2 fruit fly cellular contexts compared by ENCODE assay signal in the genomic region with DNA sequence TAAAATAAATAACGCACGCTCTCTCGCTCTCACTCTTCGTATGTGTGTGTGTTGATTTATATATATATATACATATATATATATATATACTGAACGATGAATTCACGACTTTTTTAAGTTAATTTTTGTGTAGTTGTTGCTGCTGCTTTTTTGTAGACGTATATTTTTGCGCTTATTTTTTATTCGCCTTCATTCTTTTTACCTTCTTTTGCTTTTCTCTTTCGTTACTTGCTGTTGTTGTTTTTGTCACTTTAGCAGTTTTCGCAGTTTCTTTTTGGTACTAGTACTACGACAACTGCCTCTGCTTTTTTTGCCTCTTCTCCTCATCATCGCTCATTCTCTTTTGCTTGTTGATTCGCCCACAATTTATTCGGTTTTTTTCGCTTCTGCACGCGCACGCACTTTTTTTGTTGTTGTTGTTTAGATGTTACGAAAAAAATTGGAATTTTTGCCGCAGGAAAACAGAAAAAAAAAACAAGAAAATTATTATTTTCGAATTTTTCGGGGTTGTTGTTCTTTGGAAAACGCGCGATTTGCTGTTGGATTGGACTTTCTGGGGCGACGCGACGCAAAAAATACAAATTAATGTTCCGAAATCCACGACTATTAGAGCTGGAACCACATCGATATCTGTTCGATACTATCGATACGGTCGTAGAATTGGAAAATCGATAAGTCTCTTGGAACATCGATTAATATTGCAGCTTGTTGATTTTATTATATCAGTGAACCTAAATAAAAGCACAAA.
TF ChIP-seq lines count a peak whose summit lies in the region.

A gene (minus strand): TSS at position 632 of the 748 bp plus-strand sequence.
A gene (plus strand): TSS at position 707 of the 748 bp plus-strand sequence.

TF ChIP-seq in whole organism, embryonic, 481 proteins besides CTCF, POLR2A, EP300 and RAD21 (continued from another document and continues in another):
- TF ChIP-seq tll (GFP tag; optimal IDR thresholded peaks at IDR 0.05; lab: Kevin White, UChicago) (no peak), Fer2 (tag; optimal IDR thresholded peaks at IDR 0.05; lab: Kevin White, UChicago) (no peak), CG7357 (GFP tag; IDR thresholded peaks at IDR 0.05; lab: Robert Waterston, UW) (no peak), chn (GFP tag; optimal IDR thresholded peaks at IDR 0.05; lab: Kevin White, UChicago) (no peak), CG7839 (tag; optimal IDR thresholded peaks at IDR 0.05; lab: Kevin White, UChicago) (no peak), cad (GFP tag; optimal IDR thresholded peaks at IDR 0.05; lab: Kevin White, UChicago) (no peak), run (tag; optimal IDR thresholded peaks at IDR 0.05; lab: Kevin White, UChicago) (no peak), CG12391 (tag; optimal IDR thresholded peaks at IDR 0.05; lab: Kevin White, UChicago) (peak; percentile 44), pho (GFP tag; optimal IDR thresholded peaks at IDR 0.05; lab: Kevin White, UChicago) (no peak), CG17186 (GFP tag; optimal IDR thresholded peaks at IDR 0.05; lab: Kevin White, UChicago) (no peak), zfh1 (GFP tag; IDR thresholded peaks at IDR 0.05; lab: Robert Waterston, UW) (0 out of 3 replicates have a peak, but pooled peaks have one; percentile 39), H2.0 (GFP tag; IDR thresholded peaks at IDR 0.05; lab: Robert Waterston, UW) (no peak), CG34376 (GFP tag; optimal IDR thresholded peaks at IDR 0.05; lab: Kevin White, UChicago) (peak; percentile 37), CG6175 (GFP tag; IDR thresholded peaks at IDR 0.05; lab: Robert Waterston, UW) (no peak), BEAF-32 (GFP tag; optimal IDR thresholded peaks at IDR 0.05; lab: Kevin White, UChicago) (peak; percentile 94), Myb (GFP tag; optimal IDR thresholded peaks at IDR 0.05; lab: Kevin White, UChicago) (no peak), CG3281 (GFP tag; optimal IDR thresholded peaks at IDR 0.05; lab: Kevin White, UChicago) (no peak), emc (GFP tag; optimal IDR thresholded peaks at IDR 0.05; lab: Kevin White, UChicago) (no peak), CG12769 (tag; optimal IDR thresholded peaks at IDR 0.05; lab: Kevin White, UChicago) (no peak), kay (GFP tag; optimal IDR thresholded peaks at IDR 0.05; lab: Kevin White, UChicago) (no peak), CG7786 (GFP tag; optimal IDR thresholded peaks at IDR 0.05; lab: Kevin White, UChicago) (no peak), CoRest (tag; optimal IDR thresholded peaks at IDR 0.05; lab: Kevin White, UChicago) (peak; percentile 12), CG10543 (GFP tag; optimal IDR thresholded peaks at IDR 0.05; lab: Kevin White, UChicago) (no peak), Sry-δ (GFP tag; optimal IDR thresholded peaks at IDR 0.05; lab: Kevin White, UChicago) (peak; percentile 93), kni (GFP tag; optimal IDR thresholded peaks at IDR 0.05; lab: Kevin White, UChicago) (no peak), Scr (GFP tag; IDR thresholded peaks at IDR 0.05; lab: Robert Waterston, UW; ENCODE audit: partially characterized antibody) (peak; percentile 92), CG1603 (tag; optimal IDR thresholded peaks at IDR 0.05; lab: Kevin White, UChicago) (peak; percentile 19), gfzf (GFP tag; optimal IDR thresholded peaks at IDR 0.05; lab: Kevin White, UChicago) (peak; percentile 36), CG7271 (tag; optimal IDR thresholded peaks at IDR 0.05; lab: Kevin White, UChicago) (no peak), CG9932 (GFP tag; IDR thresholded peaks at IDR 0.05; lab: Robert Waterston, UW) (peak; percentile 18; the same call in 1 of the 2 replicates), bab2 (GFP tag; optimal IDR thresholded peaks at IDR 0.05; lab: Kevin White, UChicago) (no peak), ems (GFP tag; optimal IDR thresholded peaks at IDR 0.05; lab: Kevin White, UChicago) (no peak), Max (GFP tag; optimal IDR thresholded peaks at IDR 0.05; lab: Kevin White, UChicago) (peak; percentile 2), Gug (GFP tag; IDR thresholded peaks at IDR 0.05; lab: Robert Waterston, UW) (no peak), CG11696 (GFP tag; IDR thresholded peaks at IDR 0.05; lab: Robert Waterston, UW) (no peak), Hr51 (GFP tag; optimal IDR thresholded peaks at IDR 0.05; lab: Kevin White, UChicago) (no peak), Hsf (GFP tag; optimal IDR thresholded peaks at IDR 0.05; lab: Kevin White, UChicago) (peak; percentile 15), pzg (GFP tag; optimal IDR thresholded peaks at IDR 0.05; lab: Kevin White, UChicago) (peak; percentile 48), row (GFP tag; IDR thresholded peaks at IDR 0.05; lab: Robert Waterston, UW) (peak; percentile 57; the same call in 2 of the 3 replicates), GATAe (GFP tag; conservative IDR thresholded peaks at IDR 0.05; lab: Robert Waterston, UW) (no peak), ato (GFP tag; IDR thresholded peaks at IDR 0.05; lab: Robert Waterston, UW; ENCODE audit: partially characterized antibody) (peak; percentile 80), CG3995 (GFP tag; optimal IDR thresholded peaks at IDR 0.05; lab: Kevin White, UChicago) (peak; percentile 10), zfh2 (GFP tag; optimal IDR thresholded peaks at IDR 0.05; lab: Kevin White, UChicago) (no peak), Fer1 (GFP tag; optimal IDR thresholded peaks at IDR 0.05; lab: Kevin White, UChicago) (no peak), zen2 (GFP tag; IDR thresholded peaks at IDR 0.05; lab: Robert Waterston, UW; ENCODE audit: partially characterized antibody) (peak; percentile 81; the same call in 2 of the 3 replicates), Hey (tag; optimal IDR thresholded peaks at IDR 0.05; lab: Kevin White, UChicago) (no peak), pan (optimal IDR thresholded peaks at IDR 0.05; lab: Kevin White, UChicago) (no peak), pan (GFP tag; optimal IDR thresholded peaks at IDR 0.05 in 1 of 2, IDR thresholded peaks at IDR 0.05 in 1 of 2) (no peak), ind (GFP tag; optimal IDR thresholded peaks at IDR 0.05; lab: Kevin White, UChicago) (no peak), CG5180 (GFP tag; optimal IDR thresholded peaks at IDR 0.05; lab: Kevin White, UChicago) (no peak), MESR4 (GFP tag; optimal IDR thresholded peaks at IDR 0.05; lab: Kevin White, UChicago) (peak; percentile 34), CG42726 (GFP tag; IDR thresholded peaks at IDR 0.05; lab: Robert Waterston, UW; ENCODE audit: partially characterized antibody) (peak; percentile 64; the same call in 1 of the 2 replicates), Asciz (GFP tag; optimal IDR thresholded peaks at IDR 0.05; lab: Kevin White, UChicago) (no peak), CG17385 (GFP tag; optimal IDR thresholded peaks at IDR 0.05; lab: Kevin White, UChicago) (no peak), CG3407 (GFP tag; optimal IDR thresholded peaks at IDR 0.05; lab: Kevin White, UChicago) (no peak), Dll (GFP tag; IDR thresholded peaks at IDR 0.05; lab: Robert Waterston, UW; ENCODE audit: partially characterized antibody) (peak; percentile 92; the same call in 2 of the 4 replicates), CG2712 (tag; optimal IDR thresholded peaks at IDR 0.05; lab: Kevin White, UChicago) (peak; percentile 9), sqz (GFP tag; optimal IDR thresholded peaks at IDR 0.05; lab: Kevin White, UChicago) (peak; percentile 86), CG15269 (tag; optimal IDR thresholded peaks at IDR 0.05; lab: Kevin White, UChicago) (no peak), vnd (GFP tag; IDR thresholded peaks at IDR 0.05; lab: Robert Waterston, UW; ENCODE audit: partially characterized antibody) (peak; percentile 83)

TF ChIP-seq in whole organism, prepupa, 60 proteins besides CTCF, POLR2A, EP300 and RAD21 (continued from another document):
- TF ChIP-seq Lpt (GFP tag; optimal IDR thresholded peaks at IDR 0.05; lab: Kevin White, UChicago): no peak
- peak; percentile 1 for TF ChIP-seq dsx (GFP tag; optimal IDR thresholded peaks at IDR 0.05; lab: Kevin White, UChicago; ENCODE audit: poor library complexity, severe bottlenecking)
- TF ChIP-seq CG6276 (GFP tag; optimal IDR thresholded peaks at IDR 0.05; lab: Kevin White, UChicago): peak; percentile 3
- no peak for TF ChIP-seq CG10669 (GFP tag; optimal IDR thresholded peaks at IDR 0.05; lab: Kevin White, UChicago)
- TF ChIP-seq CG9139 (GFP tag; optimal IDR thresholded peaks at IDR 0.05; lab: Kevin White, UChicago): no peak
- peak; percentile 45; the same call in 1 of the 3 replicates for TF ChIP-seq CG6163 (GFP tag; IDR thresholded peaks at IDR 0.05; lab: Robert Waterston, UW)
- no peak for TF ChIP-seq CG3032 (tag; optimal IDR thresholded peaks at IDR 0.05; lab: Kevin White, UChicago)
- no peak for TF ChIP-seq Blimp-1 (GFP tag; optimal IDR thresholded peaks at IDR 0.05; lab: Kevin White, UChicago)
- no peak for TF ChIP-seq acj6 (GFP tag; optimal IDR thresholded peaks at IDR 0.05; lab: Kevin White, UChicago)
- TF ChIP-seq ss (GFP tag; optimal IDR thresholded peaks at IDR 0.05; lab: Kevin White, UChicago): peak; percentile 28 to 45
- TF ChIP-seq Smox (GFP tag; optimal IDR thresholded peaks at IDR 0.05; lab: Kevin White, UChicago): no peak
- no peak for TF ChIP-seq pdm3 (GFP tag; optimal IDR thresholded peaks at IDR 0.05; lab: Kevin White, UChicago)
- no peak for TF ChIP-seq Hr4 (GFP tag; optimal IDR thresholded peaks at IDR 0.05; lab: Kevin White, UChicago)
- no peak for TF ChIP-seq CG1621 (tag; optimal IDR thresholded peaks at IDR 0.05; lab: Kevin White, UChicago)
- TF ChIP-seq esn (GFP tag; optimal IDR thresholded peaks at IDR 0.05; lab: Kevin White, UChicago): peak; percentile 56
- no peak for TF ChIP-seq OdsH (GFP tag; optimal IDR thresholded peaks at IDR 0.05; lab: Kevin White, UChicago)
- no peak for TF ChIP-seq CG15336 (GFP tag; IDR thresholded peaks at IDR 0.05; lab: Robert Waterston, UW)
- TF ChIP-seq CG6792 (GFP tag; optimal IDR thresholded peaks at IDR 0.05; lab: Kevin White, UChicago): no peak
- TF ChIP-seq fd59A (GFP tag; optimal IDR thresholded peaks at IDR 0.05; lab: Kevin White, UChicago): no peak
- TF ChIP-seq Ets21C (GFP tag; optimal IDR thresholded peaks at IDR 0.05; lab: Kevin White, UChicago): no peak
- no peak for TF ChIP-seq spab (GFP tag; optimal IDR thresholded peaks at IDR 0.05; lab: Kevin White, UChicago)
- TF ChIP-seq Sox14 (GFP tag; optimal IDR thresholded peaks at IDR 0.05; lab: Kevin White, UChicago): peak; percentile 5
- no peak for TF ChIP-seq Hr38 (GFP tag; optimal IDR thresholded peaks at IDR 0.05; lab: Kevin White, UChicago)
- no peak for TF ChIP-seq Eip75B (GFP tag; optimal IDR thresholded peaks at IDR 0.05; lab: Kevin White, UChicago)
- no peak for TF ChIP-seq CG6854 (GFP tag; optimal IDR thresholded peaks at IDR 0.05; lab: Kevin White, UChicago)
- TF ChIP-seq CG3919 (GFP tag; optimal IDR thresholded peaks at IDR 0.05; lab: Kevin White, UChicago): no peak
- no peak for TF ChIP-seq CG11902 (GFP tag; optimal IDR thresholded peaks at IDR 0.05; lab: Kevin White, UChicago)
- TF ChIP-seq Eip78C (GFP tag; lab: Kevin White, UChicago): peak; percentile 71
- peak; percentile 27 for TF ChIP-seq Ets96B (tag; optimal IDR thresholded peaks at IDR 0.05; lab: Kevin White, UChicago)
- no peak for TF ChIP-seq fd85E (GFP tag; optimal IDR thresholded peaks at IDR 0.05; lab: Kevin White, UChicago)
- TF ChIP-seq vri (GFP tag; optimal IDR thresholded peaks at IDR 0.05; lab: Kevin White, UChicago): no peak
- TF ChIP-seq topi (GFP tag; optimal IDR thresholded peaks at IDR 0.05; lab: Kevin White, UChicago): peak; percentile 35
- TF ChIP-seq CG11762 (GFP tag; optimal IDR thresholded peaks at IDR 0.05; lab: Kevin White, UChicago; ENCODE audit: insufficient read depth): no peak
- TF ChIP-seq CG31627 (GFP tag; optimal IDR thresholded peaks at IDR 0.05; lab: Kevin White, UChicago): no peak
- TF ChIP-seq fkh (GFP tag; optimal IDR thresholded peaks at IDR 0.05; lab: Kevin White, UChicago): no peak
- TF ChIP-seq CG8632 (GFP tag; optimal IDR thresholded peaks at IDR 0.05; lab: Kevin White, UChicago): no peak
- TF ChIP-seq CG10631 (GFP tag; optimal IDR thresholded peaks at IDR 0.05; lab: Kevin White, UChicago): no peak
- TF ChIP-seq CG34406 (GFP tag; optimal IDR thresholded peaks at IDR 0.05; lab: Kevin White, UChicago): no peak
- TF ChIP-seq CG4318 (GFP tag; optimal IDR thresholded peaks at IDR 0.05; lab: Kevin White, UChicago): no peak
- TF ChIP-seq cyc (GFP tag; optimal IDR thresholded peaks at IDR 0.05; lab: Kevin White, UChicago): no peak
